Fruit fly (Drosophila melanogaster) whole organism, pupa: ENCODE measurements around the gene CG14441.

Experiments
- CG14655 ChIP-seq: fragments of 200-800 bp; sonication (Bioruptor generic); optimal IDR thresholded peaks from 3 replicates; lab custom pipeline; 2017; ENCODE audit warnings: mild to moderate bottlenecking, missing biosample characterization, missing genetic modification reagents, missing genetic modification characterization
- CG17806 ChIP-seq: fragments of 200-800 bp; sonication (Bioruptor generic); optimal IDR thresholded peaks from 2 replicates; lab custom pipeline; 2018; ENCODE audit warnings: missing biosample characterization, mild to moderate bottlenecking, missing genetic modification characterization, moderate library complexity
- CG32121 ChIP-seq: fragments of 200-800 bp; sonication (Bioruptor generic); IDR thresholded peaks from 2 replicates; pipeline ENCODE4 v1.3.6; 2022; ENCODE audit warnings: missing biosample characterization, missing genetic modification characterization
- D1 ChIP-seq: fragments of 200-800 bp; sonication (Bioruptor generic); optimal IDR thresholded peaks from 2 replicates; lab custom pipeline; 2018; ENCODE audit warnings: missing biosample characterization, mild to moderate bottlenecking, missing genetic modification characterization, moderate library complexity
- EcR ChIP-seq: fragments of 200-800 bp; sonication (Bioruptor generic); optimal IDR thresholded peaks from 3 replicates; lab custom pipeline; 2019; ENCODE audit warnings: missing biosample characterization, missing genetic modification characterization, mild to moderate bottlenecking, moderate library complexity, missing genetic modification reagents
- fd96Ca ChIP-seq: fragments of 200-800 bp; sonication (Bioruptor generic); IDR thresholded peaks from 3 replicates; pipeline ENCODE4 v1.3.6; 2022; ENCODE audit warnings: missing biosample characterization, missing genetic modification characterization
- gl ChIP-seq: fragments of 200-800 bp; sonication (Bioruptor generic); optimal IDR thresholded peaks from 2 replicates; lab custom pipeline; 2018; ENCODE audit warnings: missing biosample characterization, mild to moderate bottlenecking, missing genetic modification characterization

- no peak for TF ChIP-seq gl (tag; lab: Kevin White, UChicago)
- TF ChIP-seq fd96Ca (GFP tag; lab: Robert Waterston, UW): no peak
- no peak for TF ChIP-seq CG32121 (GFP tag; lab: Robert Waterston, UW)
- TF ChIP-seq CG17806: no peak
- TF ChIP-seq EcR (GFP tag; lab: Kevin White, UChicago): no peak
- no peak for TF ChIP-seq D1 (tag; lab: Kevin White, UChicago)
- no peak for TF ChIP-seq CG14655
Observed at dm6 chrX:6751964-6752363, 52.7 kb downstream of the CG14441 start.
